Fruit fly (Drosophila melanogaster): Measurements from ENCODE around the gene CG15537.

- TF ChIP-seq CG4496 (GFP tag; IDR thresholded peaks at IDR 0.05) (no peak), CG10348 (GFP tag; IDR thresholded peaks at IDR 0.05) (no peak), gl (tag; optimal IDR thresholded peaks at IDR 0.05) (no peak), CG8159 (tag; optimal IDR thresholded peaks at IDR 0.05) (no peak), CG34367 (tag; optimal IDR thresholded peaks at IDR 0.05) (no peak), CG8301 (tag; optimal IDR thresholded peaks at IDR 0.05) (no peak)
Measured at dm6 chr3R:30419216-30419615, 24.2 kb downstream of the CG15537 start.

Data from whole organism, pupa.